Worm (Caenorhabditis elegans): Measurements from ENCODE around the gene Y39A3A.2.

DNA sequence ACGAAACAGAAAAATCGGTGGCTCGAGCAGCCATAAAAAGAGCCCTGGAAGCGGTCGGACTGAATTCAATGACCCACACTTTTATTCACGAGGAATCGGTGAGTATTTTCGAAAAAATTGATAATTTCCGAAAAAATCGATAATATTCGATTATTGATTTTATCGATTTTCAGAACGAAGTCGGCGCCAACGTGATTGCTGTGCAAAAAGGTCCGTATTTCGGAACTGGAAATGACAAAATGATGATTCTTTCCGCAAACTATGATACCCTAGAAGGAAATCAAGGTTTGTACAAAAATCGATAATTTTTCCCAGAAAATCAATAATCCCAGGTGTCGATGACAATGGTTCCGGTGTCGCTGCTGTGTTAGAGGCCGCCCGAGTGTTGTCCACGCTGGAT is 50.5 kb downstream of the Y39A3A.2 start:
- TF ChIP-seq zag-1 (tag; optimal IDR thresholded peaks at IDR 0.05): no peak
- TF ChIP-seq lsy-2 (tag; optimal IDR thresholded peaks at IDR 0.05): no peak
- TF ChIP-seq fos-1 (tag; optimal IDR thresholded peaks at IDR 0.05): no peak

Data from whole organism, L2 larva.